Fruit fly (Drosophila melanogaster): Measurements from ENCODE around the gene wake.

The wake gene

DNA sequence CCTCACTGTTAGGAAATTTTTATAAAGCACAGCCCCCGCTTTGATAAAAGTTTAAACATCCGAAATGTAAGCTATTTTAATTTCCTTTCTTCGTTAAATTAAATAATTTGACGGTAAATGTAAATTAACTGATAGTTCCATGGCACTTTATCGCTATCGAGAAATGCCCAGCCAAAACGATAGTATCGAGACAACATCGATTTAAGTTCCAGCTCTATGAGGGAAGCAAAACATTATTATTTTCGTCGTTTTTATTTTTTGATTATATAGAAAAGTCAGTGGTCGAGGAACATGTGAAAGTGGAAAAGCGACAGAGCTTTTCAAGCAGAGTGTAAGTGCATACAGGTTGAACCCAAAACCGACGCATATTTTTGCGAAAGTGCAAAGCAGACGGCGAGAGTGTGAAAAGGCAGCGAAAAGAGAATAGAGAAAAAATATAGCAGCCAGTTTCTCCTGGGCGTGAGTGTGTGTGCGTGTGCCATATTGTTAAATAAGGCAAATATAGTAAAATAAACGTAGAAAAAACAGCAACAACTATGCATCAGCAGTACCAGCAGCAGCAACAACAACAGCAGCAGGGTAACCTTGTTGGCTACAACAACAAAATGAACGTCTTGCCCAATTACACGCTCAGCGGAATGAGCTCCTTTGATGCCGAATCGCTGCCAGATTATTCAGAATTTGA is 87.3 kb downstream of the wake start, which contains the start of gene CG45049 (continued):
- TF ChIP-seq fru (optimal IDR thresholded peaks at IDR 0.05) (no peak), CG4617 (GFP tag; optimal IDR thresholded peaks at IDR 0.05; ENCODE audit: borderline replicate concordance) (peak; percentile 72), Antp (GFP tag; optimal IDR thresholded peaks at IDR 0.05) (no peak), Hmx (GFP tag; optimal IDR thresholded peaks at IDR 0.05) (no peak), Xrp1 (GFP tag; IDR thresholded peaks at IDR 0.05) (no peak), chn (GFP tag; optimal IDR thresholded peaks at IDR 0.05) (no peak), vfl (GFP tag; optimal IDR thresholded peaks at IDR 0.05) (no peak), CG6683 (GFP tag; optimal IDR thresholded peaks at IDR 0.05) (no peak), btn (GFP tag; optimal IDR thresholded peaks at IDR 0.05) (no peak), CG4730 (GFP tag; IDR thresholded peaks at IDR 0.05) (no peak), cad (GFP tag; optimal IDR thresholded peaks at IDR 0.05) (no peak), al (GFP tag; IDR thresholded peaks at IDR 0.05) (no peak), CG34224 (GFP tag; IDR thresholded peaks at IDR 0.05; ENCODE audit: partially characterized antibody) (peak; percentile 86), ems (GFP tag; optimal IDR thresholded peaks at IDR 0.05) (no peak), CG8089 (GFP tag; optimal IDR thresholded peaks at IDR 0.05) (no peak), CG2678 (tag; optimal IDR thresholded peaks at IDR 0.05) (no peak), CG31365 (tag; optimal IDR thresholded peaks at IDR 0.05) (no peak), MTF-1 (GFP tag; optimal IDR thresholded peaks at IDR 0.05; ENCODE audit: borderline replicate concordance) (no peak), pum (GFP tag; optimal IDR thresholded peaks at IDR 0.05) (no peak), D19A (tag; optimal IDR thresholded peaks at IDR 0.05) (no peak), CG42726 (GFP tag; IDR thresholded peaks at IDR 0.05; ENCODE audit: partially characterized antibody) (peak; percentile 94), ewg (GFP tag; optimal IDR thresholded peaks at IDR 0.05) (no peak), CG4360 (GFP tag; IDR thresholded peaks at IDR 0.05) (peak; percentile 85), CHES-1-like (GFP tag; optimal IDR thresholded peaks at IDR 0.05) (no peak), Tbp (GFP tag; optimal IDR thresholded peaks at IDR 0.05) (no peak), sd (tag; optimal IDR thresholded peaks at IDR 0.05) (no peak), CG15011 (GFP tag; optimal IDR thresholded peaks at IDR 0.05) (no peak), CG9727 (GFP tag; optimal IDR thresholded peaks at IDR 0.05) (no peak), hth (optimal IDR thresholded peaks at IDR 0.05) (no peak), bab2 (GFP tag; optimal IDR thresholded peaks at IDR 0.05) (no peak), grau (tag; optimal IDR thresholded peaks at IDR 0.05) (no peak), pzg (GFP tag; optimal IDR thresholded peaks at IDR 0.05) (peak; percentile 40), danr (GFP tag; IDR thresholded peaks at IDR 0.05) (no peak), Elba2 (GFP tag; optimal IDR thresholded peaks at IDR 0.05) (no peak), ttk (GFP tag; IDR thresholded peaks at IDR 0.05) (no peak), Spps (tag; optimal IDR thresholded peaks at IDR 0.05) (no peak), ro (GFP tag; IDR thresholded peaks at IDR 0.05) (no peak), CG10462 (GFP tag; optimal IDR thresholded peaks at IDR 0.05) (no peak), mam (GFP tag; optimal IDR thresholded peaks at IDR 0.05) (peak; percentile 25), CG12942 (GFP tag; optimal IDR thresholded peaks at IDR 0.05) (no peak), psq (GFP tag; optimal IDR thresholded peaks at IDR 0.05) (peak; percentile 46), fd64A (GFP tag; optimal IDR thresholded peaks at IDR 0.05) (no peak), zen2 (GFP tag; IDR thresholded peaks at IDR 0.05; ENCODE audit: partially characterized antibody) (peak; percentile 88), z (GFP tag; IDR thresholded peaks at IDR 0.05) (no peak), gem (tag; optimal IDR thresholded peaks at IDR 0.05) (no peak), CoRest (tag; optimal IDR thresholded peaks at IDR 0.05) (no peak), CG3847 (GFP tag; IDR thresholded peaks at IDR 0.05) (0 out of 2 replicates have a peak, but pooled peaks have one; percentile 37), nau (GFP tag; optimal IDR thresholded peaks at IDR 0.05) (no peak)
